Worm (Caenorhabditis elegans) whole organism, L4/young adult: ENCODE results near the gene pes-23.

ENCODE experiments used
- W03F9.2 ChIP-seq: fragments of 150-350 bp; optimal IDR thresholded peaks from 2 replicates; lab custom pipeline; 2014; ENCODE audit warnings: missing biosample characterization, missing genetic modification characterization
- dao-5 ChIP-seq: sonication (generic microtip); optimal IDR thresholded peaks from 2 replicates; lab custom pipeline; 2016; ENCODE audit warnings: missing genotype, missing genetic modification characterization, moderate library complexity, missing compliant biosample characterization
- him-1 ChIP-seq: sonication (generic microtip); optimal IDR thresholded peaks from 2 replicates; lab custom pipeline; 2016; ENCODE audit warnings: missing genotype, missing genetic modification reagents, missing genetic modification characterization, missing compliant biosample characterization

The pes-23 gene

DNA sequence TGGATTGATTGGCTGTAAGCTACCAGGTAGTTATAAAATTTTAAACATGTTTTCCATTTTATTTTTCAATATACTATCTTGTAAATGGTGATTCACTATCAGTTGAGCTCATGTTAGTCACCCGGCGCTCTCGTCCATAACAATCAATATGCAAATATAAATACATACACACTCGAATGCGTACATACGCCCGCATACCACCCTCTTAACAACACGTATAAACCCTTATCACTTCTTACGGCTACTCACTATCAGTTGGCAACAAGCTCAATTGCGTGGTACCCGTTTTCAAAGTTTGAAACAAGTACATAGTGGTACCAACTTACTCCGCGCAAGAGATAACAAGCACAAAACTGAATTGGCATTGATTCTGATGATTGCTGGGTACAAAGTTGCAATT is 25.8 kb downstream of the pes-23 start:
- TF ChIP-seq W03F9.2 (tag; lab: Kevin White, UChicago) (no peak), him-1 (tag; lab: Kevin White, UChicago) (no peak), dao-5 (no peak)

DNA sequence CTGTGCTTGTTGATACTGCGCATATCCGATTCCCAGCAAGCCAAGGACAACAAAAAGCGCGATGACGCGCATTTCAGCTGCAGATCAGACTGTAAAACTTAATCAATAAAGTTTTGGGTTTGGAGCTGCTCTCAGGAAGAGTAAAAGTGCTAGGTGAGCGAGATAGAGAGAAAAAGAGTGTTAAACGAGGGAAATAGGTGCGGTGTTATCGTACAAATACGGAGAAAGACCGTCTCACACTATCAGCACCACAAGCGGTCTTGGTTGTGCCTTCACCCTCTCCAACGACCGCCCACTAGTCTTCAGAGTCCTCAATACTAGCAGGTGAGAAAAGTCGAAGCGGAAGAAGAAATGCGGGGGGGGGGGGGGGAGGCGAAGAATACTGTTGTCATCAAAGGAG is 27.4 kb downstream of the pes-23 start, which contains the start of gene F14B8.5:
Gene F14B8.5 (minus strand): TSS at position 127 of the 400 bp plus-strand sequence.
- no peak for TF ChIP-seq him-1 (tag; lab: Kevin White, UChicago)
- no peak for TF ChIP-seq dao-5
- TF ChIP-seq W03F9.2 (tag; lab: Kevin White, UChicago): no peak

DNA sequence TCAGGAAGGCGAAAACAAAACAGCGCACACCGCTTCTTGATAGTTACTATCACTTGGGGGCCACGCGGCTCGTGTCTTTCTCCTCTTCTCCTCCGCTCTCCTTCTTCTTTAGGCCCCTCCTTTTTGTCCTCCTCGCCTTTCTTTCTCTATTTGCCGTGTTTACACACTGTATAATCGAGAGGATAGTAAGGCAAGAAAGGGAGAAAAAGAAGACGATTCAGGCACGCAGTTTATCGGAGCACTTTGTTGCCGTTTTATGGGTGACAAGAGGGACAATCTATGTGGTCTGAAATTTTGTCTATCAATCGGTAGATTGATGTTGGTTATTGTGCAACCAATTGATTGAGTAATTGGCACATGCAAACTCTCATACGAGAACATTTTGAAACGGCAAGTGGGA is 31.0 kb downstream of the pes-23 start, which contains the start of gene F14B8.6:
Gene F14B8.6 (minus strand): TSS at position 292 of the 400 bp plus-strand sequence.
- TF ChIP-seq dao-5: no peak
- TF ChIP-seq W03F9.2 (tag; lab: Kevin White, UChicago): no peak
- no peak for TF ChIP-seq him-1 (tag; lab: Kevin White, UChicago)

DNA sequence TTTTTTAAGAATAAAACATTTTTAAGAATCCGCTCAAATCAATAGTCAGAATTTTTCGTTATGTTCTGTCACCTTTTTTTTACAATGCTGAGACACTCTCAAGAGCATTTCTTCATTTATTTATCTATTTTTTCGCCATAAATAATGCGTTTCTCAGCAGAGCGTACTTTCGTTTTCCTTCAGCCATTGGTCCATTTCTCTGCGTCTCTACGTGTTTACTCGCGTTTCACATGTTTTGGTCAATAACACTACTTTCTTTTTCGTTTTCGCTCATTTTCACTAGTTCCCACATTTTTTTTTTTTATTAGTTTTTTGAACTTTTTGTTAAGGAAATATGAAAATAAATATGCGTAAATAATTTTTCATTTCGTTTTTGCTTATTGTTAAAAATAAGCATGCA is 33.3 kb downstream of the pes-23 start:
- peak; percentile 35 for TF ChIP-seq W03F9.2 (tag; lab: Kevin White, UChicago)
- no peak for TF ChIP-seq him-1 (tag; lab: Kevin White, UChicago)

DNA sequence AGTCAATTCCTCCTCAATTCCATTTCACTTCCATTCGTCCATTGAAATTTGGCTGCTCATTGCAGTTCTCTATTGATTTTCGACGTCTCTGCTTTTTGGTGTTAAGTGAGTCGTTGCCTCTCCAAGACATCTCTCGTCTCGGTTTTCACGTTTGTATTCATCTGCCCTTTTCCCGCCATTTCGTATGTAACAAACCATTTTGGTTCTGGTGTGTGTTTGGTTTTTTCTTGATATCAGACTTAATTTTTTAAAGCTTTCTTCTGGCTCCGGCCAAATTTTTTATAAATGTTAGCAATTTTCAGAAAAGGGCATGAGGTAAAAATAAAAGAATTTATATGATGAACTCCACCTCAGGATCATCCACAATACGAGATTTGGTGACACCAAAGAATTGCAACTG is 34.3 kb downstream of the pes-23 start, which contains the start of gene C16E9.2:
Gene C16E9.2 (plus strand): TSS at position 301 of the 400 bp plus-strand sequence.
- TF ChIP-seq dao-5: no peak
- no peak for TF ChIP-seq W03F9.2 (tag; lab: Kevin White, UChicago)
- TF ChIP-seq him-1 (tag; lab: Kevin White, UChicago): no peak

DNA sequence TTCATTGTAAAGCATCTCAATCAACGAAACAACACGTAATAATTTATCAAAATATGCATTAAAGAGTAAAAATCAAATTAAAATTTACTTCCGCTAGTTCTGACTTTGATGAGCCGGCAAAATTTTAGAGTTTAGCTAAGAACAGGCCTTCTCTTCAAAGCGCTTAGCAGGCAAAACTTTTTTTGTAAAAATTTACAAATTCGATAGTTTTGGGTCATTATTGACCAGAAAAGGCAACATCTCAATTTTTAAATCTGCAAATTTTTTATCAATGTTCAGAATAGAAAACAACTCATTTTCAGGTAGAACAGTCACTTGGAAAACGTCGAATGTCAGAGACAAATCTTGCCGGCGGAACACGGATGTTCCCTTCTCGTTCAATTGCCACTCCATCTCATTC is 36.6 kb downstream of the pes-23 start:
- TF ChIP-seq W03F9.2 (tag; lab: Kevin White, UChicago) (no peak), him-1 (tag; lab: Kevin White, UChicago) (no peak), dao-5 (no peak)

DNA sequence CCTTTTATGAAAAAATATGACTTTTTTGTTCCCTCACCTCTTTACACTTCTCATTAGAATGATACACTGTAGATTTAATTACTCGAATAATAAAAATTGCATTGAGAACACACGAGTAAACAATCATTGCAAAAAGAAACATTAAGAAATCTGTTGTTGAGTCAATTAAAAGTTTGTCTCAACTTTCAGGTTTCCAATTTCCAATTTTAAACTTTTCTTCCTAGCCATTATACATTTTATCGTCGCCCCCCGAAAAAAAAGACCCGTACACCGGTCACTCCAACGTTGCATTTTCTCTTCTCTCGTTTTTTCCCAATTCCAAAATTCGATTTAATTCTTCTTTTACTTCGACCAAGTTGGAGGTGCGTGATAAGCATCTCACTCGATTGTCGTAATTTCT is 38.7 kb downstream of the pes-23 start, which contains the start of gene C16E9.1:
Gene C16E9.1 (plus strand): TSS at position 301 of the 400 bp plus-strand sequence.
- no peak for TF ChIP-seq dao-5
- TF ChIP-seq him-1 (tag; lab: Kevin White, UChicago): no peak
- no peak for TF ChIP-seq W03F9.2 (tag; lab: Kevin White, UChicago)

DNA sequence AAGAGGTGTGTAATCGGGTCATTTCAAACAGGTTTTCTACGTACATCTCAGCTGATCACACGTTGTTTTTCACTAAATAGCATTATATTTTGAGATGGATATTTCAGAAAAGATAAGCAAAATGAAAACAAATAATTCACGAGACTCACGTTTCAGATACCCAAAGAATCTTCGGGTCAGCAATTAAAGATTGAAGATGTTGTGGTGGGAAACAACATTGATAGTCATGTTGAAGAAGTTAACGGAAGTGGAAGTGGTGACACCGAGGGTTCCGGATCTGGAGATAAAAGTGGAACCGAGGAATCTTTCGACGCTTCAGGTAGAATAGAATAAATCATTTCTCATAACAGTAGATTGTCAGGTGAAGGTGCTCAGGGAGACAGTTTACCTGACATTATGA is 39.6 kb downstream of the pes-23 start:
- TF ChIP-seq W03F9.2 (tag; lab: Kevin White, UChicago) (no peak), dao-5 (no peak), him-1 (tag; lab: Kevin White, UChicago) (no peak)

DNA sequence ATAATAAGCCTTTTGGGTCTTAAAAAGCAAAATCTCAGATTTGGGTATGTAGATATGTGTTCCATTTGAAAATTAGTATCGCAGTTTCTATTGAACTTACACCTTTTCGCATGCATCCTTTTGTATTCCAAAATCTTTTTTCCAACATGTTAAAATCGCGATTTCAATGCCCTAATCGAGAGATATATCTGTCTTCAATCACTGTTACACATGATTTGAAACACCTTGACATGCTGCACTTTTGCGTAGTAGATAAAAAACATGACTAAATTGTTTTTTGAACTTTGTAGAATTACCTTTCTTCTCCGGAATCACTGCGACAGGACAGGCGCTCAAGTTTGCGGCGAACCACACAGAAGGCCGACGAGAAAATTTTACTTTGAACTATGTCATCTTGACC is 40.5 kb downstream of the pes-23 start:
- TF ChIP-seq dao-5 (no peak), him-1 (tag; lab: Kevin White, UChicago) (no peak), W03F9.2 (tag; lab: Kevin White, UChicago) (no peak)

DNA sequence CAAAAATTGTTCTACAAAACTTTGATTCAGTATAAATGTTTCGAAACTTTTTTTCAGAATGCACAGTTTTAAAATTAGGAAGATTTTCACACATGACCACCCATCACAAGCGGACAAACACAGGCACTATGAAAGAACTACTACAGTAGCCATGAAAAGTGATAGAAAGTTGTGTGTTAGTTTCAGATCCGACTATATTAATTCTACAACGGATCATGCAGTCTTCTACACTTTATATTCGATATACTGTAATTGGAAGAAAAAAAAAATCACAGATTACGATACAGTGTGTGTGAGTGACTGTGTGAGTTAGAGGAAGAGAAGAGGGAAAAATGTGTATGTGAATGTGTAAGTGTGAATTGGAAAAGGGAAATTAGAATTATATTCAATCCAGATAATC is 45.6 kb downstream of the pes-23 start:
- TF ChIP-seq dao-5: no peak
- no peak for TF ChIP-seq him-1 (tag; lab: Kevin White, UChicago)
- no peak for TF ChIP-seq W03F9.2 (tag; lab: Kevin White, UChicago)

DNA sequence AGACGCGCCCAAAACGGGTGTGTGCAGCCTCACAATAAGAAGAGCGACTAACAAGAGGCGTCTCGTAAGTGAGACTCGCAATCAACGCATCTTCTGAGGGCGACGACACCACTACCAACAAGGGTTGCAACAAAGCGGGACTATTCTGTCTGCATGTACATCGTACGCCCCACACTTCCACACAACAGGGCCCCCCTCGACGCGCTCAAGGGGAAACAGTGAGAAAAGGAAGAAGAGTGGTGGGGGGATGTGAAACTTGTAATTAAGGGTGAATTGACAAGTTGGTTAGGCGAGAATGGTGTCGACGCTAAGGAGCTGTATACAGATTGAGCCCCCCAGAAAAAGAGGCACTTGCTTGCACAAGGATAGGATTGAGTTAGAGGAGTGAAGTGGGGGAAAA is 52.2 kb downstream of the pes-23 start:
- no peak for TF ChIP-seq W03F9.2 (tag; lab: Kevin White, UChicago)
- TF ChIP-seq him-1 (tag; lab: Kevin White, UChicago): no peak
- no peak for TF ChIP-seq dao-5
